Fruit fly (Drosophila melanogaster): ENCODE results near the gene Uqcc1.
A peak's percentile ranks its signal among the peaks of the same experiment; 100 is the strongest.

DNA sequence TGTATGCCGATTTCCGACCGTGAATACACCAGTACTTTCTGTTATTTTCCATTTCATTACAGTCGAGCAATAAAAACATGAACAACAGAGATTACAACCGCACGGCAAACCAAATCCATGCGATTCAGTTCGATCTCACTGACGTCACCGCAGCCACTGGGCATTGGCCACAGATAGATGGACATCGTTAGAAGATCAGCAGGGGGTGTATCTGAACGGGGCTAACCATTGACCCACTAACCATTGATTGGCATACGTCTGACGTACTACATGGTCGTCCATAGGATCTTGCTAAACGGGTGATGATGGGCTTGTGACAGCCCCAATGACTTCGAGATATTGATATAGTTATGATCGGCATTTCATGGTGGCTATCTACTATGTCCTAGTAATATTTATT, 44.1 kb downstream of the Uqcc1 start:
- TF ChIP-seq CG34406 (GFP tag; optimal IDR thresholded peaks at IDR 0.05) (no peak), svp (GFP tag) (peak; percentile 7), achi (GFP tag; optimal IDR thresholded peaks at IDR 0.05) (no peak), CG3032 (tag; optimal IDR thresholded peaks at IDR 0.05) (no peak), CG10669 (GFP tag; optimal IDR thresholded peaks at IDR 0.05) (no peak), Sox14 (GFP tag; optimal IDR thresholded peaks at IDR 0.05) (no peak), CG6276 (GFP tag; optimal IDR thresholded peaks at IDR 0.05) (no peak), Ets21C (GFP tag; optimal IDR thresholded peaks at IDR 0.05) (no peak), CG6163 (GFP tag; IDR thresholded peaks at IDR 0.05) (no peak)
